Worm (Caenorhabditis elegans) whole organism, L1 larva: ENCODE measurements around the gene nhr-210.
A peak's percentile ranks its signal among the peaks of the same experiment; 100 is the strongest.

ENCODE experiments used
- C04F5.9 ChIP-seq: sonication (generic microtip); optimal IDR thresholded peaks from 2 replicates; lab custom pipeline; 2016; ENCODE audit warnings: missing genetic modification characterization, missing compliant biosample characterization
- C34B4.2 ChIP-seq: sonication (generic microtip); optimal IDR thresholded peaks from 2 replicates; lab custom pipeline; 2017; ENCODE audit warnings: mild to moderate bottlenecking, missing genetic modification characterization, missing compliant biosample characterization
- Y116A8C.19 ChIP-seq: sonication (generic microtip); optimal IDR thresholded peaks from 2 replicates; lab custom pipeline; 2016; ENCODE audit warnings: missing compliant biosample characterization, missing genetic modification characterization, borderline replicate concordance
- aha-1 ChIP-seq: fragments of 150-350 bp; optimal IDR thresholded peaks from 2 replicates; lab custom pipeline; 2014; ENCODE audit warnings: missing biosample characterization, missing genetic modification characterization
- alr-1 ChIP-seq: fragments of 200-800 bp; sonication (Bioruptor generic); optimal IDR thresholded peaks from 2 replicates; lab custom pipeline; 2018; ENCODE audit warnings: borderline replicate concordance, mild to moderate bottlenecking, missing genetic modification characterization, missing compliant biosample characterization
- aly-2 ChIP-seq: fragments of 150-350 bp; optimal IDR thresholded peaks from 2 replicates; lab custom pipeline; 2014; ENCODE audit warnings: missing biosample characterization, missing genetic modification characterization
- ceh-63 ChIP-seq: fragments of 200-800 bp; sonication (Bioruptor generic); optimal IDR thresholded peaks from 2 replicates; lab custom pipeline; 2018; ENCODE audit warnings: mild to moderate bottlenecking, missing genetic modification characterization, missing compliant biosample characterization
- ceh-90 ChIP-seq: sonication (generic microtip); optimal IDR thresholded peaks from 2 replicates; lab custom pipeline; 2016; ENCODE audit warnings: missing genetic modification characterization, missing compliant biosample characterization
- efl-1 ChIP-seq, 4 experiments: fragments of 150-350 bp; optimal IDR thresholded peaks in 3 of 4; peaks in 1 of 4; 1 replicate in 1 of 4; 2 replicates in 3 of 4; lab custom pipeline; 2014; ENCODE audit warnings: missing biosample characterization in 2 of 4, missing genetic modification characterization in 2 of 4, missing genetic modification reagents in 2 of 4
- egl-27 ChIP-seq, 2 experiments: fragments of 150-350 bp in 1 of 2; sonication (generic microtip); optimal IDR thresholded peaks; 3 replicates each; lab custom pipeline; 2017 to 2018; ENCODE audit warnings: missing biosample characterization in 2 of 2, missing genetic modification characterization in 2 of 2, missing genetic modification reagents in 2 of 2
- grh-1 ChIP-seq: fragments of 200-800 bp; sonication (Bioruptor generic); IDR thresholded peaks from 2 replicates; pipeline ENCODE4 v1.3.6; 2022; ENCODE audit warnings: missing genetic modification reagents, missing genetic modification characterization, missing compliant biosample characterization
- lin-13 ChIP-seq: fragments of 150-350 bp; optimal IDR thresholded peaks from 2 replicates; lab custom pipeline; 2014; ENCODE audit warnings: missing biosample characterization, missing genetic modification reagents, missing genetic modification characterization
- lin-15B ChIP-seq: fragments of 150-350 bp; sonication (generic microtip); optimal IDR thresholded peaks from 3 replicates; lab custom pipeline; 2014; ENCODE audit warnings: missing biosample characterization, missing genetic modification characterization
- lin-35 ChIP-seq, 2 experiments: fragments of 150-350 bp; optimal IDR thresholded peaks; 2 replicates each; lab custom pipeline; 2014; ENCODE audit warnings: missing biosample characterization in 2 of 2, missing genetic modification characterization in 2 of 2, missing genetic modification reagents in 2 of 2
- lin-39 ChIP-seq: fragments of 150-350 bp; optimal IDR thresholded peaks from 2 replicates; lab custom pipeline; 2014; ENCODE audit warnings: missing biosample characterization, missing genetic modification reagents, missing genetic modification characterization
- mdl-1 ChIP-seq, 2 experiments: fragments of 150-350 bp; optimal IDR thresholded peaks; 2 replicates each; lab custom pipeline; 2014 to 2017; ENCODE audit warnings: missing biosample characterization in 2 of 2, missing genetic modification characterization in 2 of 2, inconsistent platforms in 1 of 2
- mep-1 ChIP-seq: fragments of 150-350 bp; optimal IDR thresholded peaks from 2 replicates; lab custom pipeline; 2014; ENCODE audit warnings: missing biosample characterization, missing genetic modification characterization
- nhr-12 ChIP-seq: sonication (generic microtip); optimal IDR thresholded peaks from 2 replicates; lab custom pipeline; 2017; ENCODE audit warnings: missing biosample characterization, missing genetic modification characterization
- nhr-237 ChIP-seq: fragments of 150-350 bp; optimal IDR thresholded peaks from 2 replicates; lab custom pipeline; 2014; ENCODE audit warnings: missing biosample characterization, missing genetic modification characterization
- nhr-71 ChIP-seq: sonication (generic microtip); optimal IDR thresholded peaks from 2 replicates; lab custom pipeline; 2016; ENCODE audit warnings: mild to moderate bottlenecking, missing genetic modification characterization, moderate library complexity, missing compliant biosample characterization
- nhr-85 ChIP-seq: sonication (generic microtip); peaks from one replicate; lab custom pipeline; 2016; ENCODE audit warnings: missing genetic modification characterization, inconsistent platforms, missing compliant biosample characterization
- nhr-90 ChIP-seq: sonication (generic microtip); optimal IDR thresholded peaks from 2 replicates; lab custom pipeline; 2016; ENCODE audit warnings: mild to moderate bottlenecking, missing genetic modification characterization, missing compliant biosample characterization; ENCODE audit not compliant: poor library complexity
- snpc-4 ChIP-seq: fragments of 150-350 bp; optimal IDR thresholded peaks from 2 replicates; lab custom pipeline; 2014; ENCODE audit warnings: missing biosample characterization, missing genetic modification characterization
- sox-4 ChIP-seq: sonication (generic microtip); optimal IDR thresholded peaks from 2 replicates; lab custom pipeline; 2016; ENCODE audit warnings: missing genetic modification characterization, missing compliant biosample characterization
- tbx-2 ChIP-seq: sonication (generic microtip); optimal IDR thresholded peaks from 2 replicates; lab custom pipeline; 2016; ENCODE audit warnings: missing genetic modification characterization, missing compliant biosample characterization
- tlp-1 ChIP-seq: fragments of 150-350 bp; optimal IDR thresholded peaks from 2 replicates; lab custom pipeline; 2014; ENCODE audit warnings: missing biosample characterization, missing genetic modification characterization
- unc-130 ChIP-seq: fragments of 150-350 bp; optimal IDR thresholded peaks from 2 replicates; lab custom pipeline; 2017; ENCODE audit warnings: missing biosample characterization, missing genetic modification characterization, inconsistent platforms
- unc-30 ChIP-seq: sonication (generic microtip); optimal IDR thresholded peaks from 2 replicates; lab custom pipeline; 2017; ENCODE audit warnings: missing biosample characterization, missing genetic modification characterization
- unc-62 ChIP-seq: fragments of 150-350 bp; optimal IDR thresholded peaks from 2 replicates; lab custom pipeline; 2014; ENCODE audit warnings: missing biosample characterization, missing genetic modification reagents, missing genetic modification characterization
- unc-86 ChIP-seq: sonication (generic microtip); optimal IDR thresholded peaks from 2 replicates; lab custom pipeline; 2016; ENCODE audit warnings: missing genetic modification characterization, missing compliant biosample characterization
- unc-98 ChIP-seq: fragments of 200-800 bp; sonication (Bioruptor generic); IDR thresholded peaks from 2 replicates; pipeline ENCODE4 v1.3.6; 2022; ENCODE audit warnings: missing genetic modification characterization, missing compliant biosample characterization
- vab-15 ChIP-seq: sonication (generic microtip); optimal IDR thresholded peaks from 2 replicates; lab custom pipeline; 2017; ENCODE audit warnings: missing genotype, mild to moderate bottlenecking, missing genetic modification characterization, missing compliant biosample characterization
- xbp-1 ChIP-seq: sonication (generic microtip); optimal IDR thresholded peaks from 2 replicates; lab custom pipeline; 2016; ENCODE audit warnings: missing genetic modification characterization, missing compliant biosample characterization
- zip-4 ChIP-seq: fragments of 200-800 bp; sonication (Bioruptor generic); optimal IDR thresholded peaks from 2 replicates; lab custom pipeline; 2018; ENCODE audit warnings: mild to moderate bottlenecking, missing genetic modification characterization, moderate library complexity, missing compliant biosample characterization

nhr-210 gene

ce11 chrV:519445-519844, at the start of gene nhr-210:
Gene nhr-210 (minus strand): TSS chrV:519545.
- peak; percentile 25 for TF ChIP-seq nhr-85 (tag; lab: Kevin White, UChicago)
- no peak for TF ChIP-seq unc-30
- no peak for TF ChIP-seq efl-1 (optimal IDR thresholded peaks at IDR 0.05; lab: Kevin White, UChicago)
- TF ChIP-seq efl-1 (GFP tag; optimal IDR thresholded peaks at IDR 0.05 in 1 of 2; lab: Kevin White, UChicago) = peak in 1 of 2 experiments; percentile 36

ce11 chrV:568105-568504, 48.8 kb upstream of the nhr-210 start, which contains the start of gene sri-72:
Gene sri-72 (minus strand): TSS chrV:568205.
- TF ChIP-seq aha-1 (tag; lab: Kevin White, UChicago) (no peak), aly-2 (tag; lab: Kevin White, UChicago) (no peak), tlp-1 (tag; lab: Kevin White, UChicago) (no peak), nhr-71 (no peak), grh-1 (no peak), mdl-1 (tag; optimal IDR thresholded peaks at IDR 0.05; lab: Kevin White, UChicago) (no peak), unc-98 (no peak), efl-1 (optimal IDR thresholded peaks at IDR 0.05; lab: Kevin White, UChicago) (no peak), efl-1 (GFP tag; optimal IDR thresholded peaks at IDR 0.05 in 1 of 2; lab: Kevin White, UChicago) (no peak), mep-1 (no peak), xbp-1 (tag; lab: Kevin White, UChicago) (no peak), zip-4 (GFP tag; lab: Kevin White, UChicago) (no peak), Y116A8C.19 (tag; lab: Kevin White, UChicago) (no peak), lin-15B (no peak), lin-13 (GFP tag; lab: Kevin White, UChicago) (no peak), egl-27 (tag; optimal IDR thresholded peaks at IDR 0.05; lab: Kevin White, UChicago) (no peak), lin-39 (tag; lab: Kevin White, UChicago) (no peak), nhr-85 (tag; lab: Kevin White, UChicago) (no peak), C04F5.9 (tag; lab: Kevin White, UChicago) (no peak)

- no peak for TF ChIP-seq nhr-85 (tag; lab: Kevin White, UChicago)
- TF ChIP-seq tbx-2 = no peak
- no peak for TF ChIP-seq nhr-12
- TF ChIP-seq alr-1 (tag; lab: Kevin White, UChicago) = no peak
- TF ChIP-seq vab-15 = no peak
- TF ChIP-seq lin-13 (GFP tag; lab: Kevin White, UChicago) = no peak
- no peak for TF ChIP-seq sox-4 (tag; lab: Kevin White, UChicago)
- TF ChIP-seq lin-35 (GFP tag; optimal IDR thresholded peaks at IDR 0.05; lab: Kevin White, UChicago) = no peak
- no peak for TF ChIP-seq nhr-237 (tag; lab: Kevin White, UChicago)
- TF ChIP-seq unc-86 (tag; lab: Kevin White, UChicago) = no peak
These were observed 46.6 kb upstream of the nhr-210 start, which contains the start of gene sri-73 for ce11 chrV:565984-566383. Gene sri-73 (minus strand): TSS chrV:566084.

ce11 chrV:562834-563233, 43.5 kb upstream of the nhr-210 start, which contains the start of gene C14C6.2:
Gene C14C6.2 (plus strand): TSS chrV:563134.
- TF ChIP-seq xbp-1 (tag; lab: Kevin White, UChicago) = no peak
- no peak for TF ChIP-seq unc-30
- TF ChIP-seq ceh-63 (GFP tag; lab: Kevin White, UChicago) = no peak
- no peak for TF ChIP-seq ceh-90 (tag; lab: Kevin White, UChicago)
- TF ChIP-seq snpc-4 (tag; lab: Kevin White, UChicago) = no peak
- no peak for TF ChIP-seq nhr-90 (tag; lab: Kevin White, UChicago)
- no peak for TF ChIP-seq C34B4.2 (tag; lab: Kevin White, UChicago)
- no peak for TF ChIP-seq unc-130 (tag; lab: Kevin White, UChicago)

ce11 chrV:559940-560339, 40.6 kb upstream of the nhr-210 start, which contains the start of gene srx-7:
Gene srx-7 (plus strand): TSS chrV:560195.
- TF ChIP-seq vab-15 = no peak
- no peak for TF ChIP-seq efl-1 (optimal IDR thresholded peaks at IDR 0.05; lab: Kevin White, UChicago)
- no peak for TF ChIP-seq efl-1 (GFP tag; optimal IDR thresholded peaks at IDR 0.05 in 1 of 2; lab: Kevin White, UChicago)
- no peak for TF ChIP-seq ceh-63 (GFP tag; lab: Kevin White, UChicago)
- no peak for TF ChIP-seq unc-62 (GFP tag; lab: Kevin White, UChicago)
